Worm (Caenorhabditis elegans): ENCODE measurements around the gene C49G7.13.

- TF ChIP-seq tra-4 (tag; optimal IDR thresholded peaks at IDR 0.05) (no peak), aly-1 (tag; optimal IDR thresholded peaks at IDR 0.05) (no peak), flt-1 (GFP tag; IDR thresholded peaks at IDR 0.05) (no peak), scrt-1 (GFP tag; IDR thresholded peaks at IDR 0.05) (no peak), ama-1 (optimal IDR thresholded peaks at IDR 0.05) (no peak), B0310.2 (tag; optimal IDR thresholded peaks at IDR 0.05) (no peak), F13C5.2 (tag; optimal IDR thresholded peaks at IDR 0.05) (no peak), hmbx-1 (tag; optimal IDR thresholded peaks at IDR 0.05) (no peak), tbx-11 (GFP tag; IDR thresholded peaks at IDR 0.05) (no peak)
Measured at ce11 chrV:4024777-4025176, 11.1 kb upstream of the C49G7.13 start, which contains the start of gene K09D9.1.
